Fruit fly (Drosophila melanogaster) whole organism, embryonic: ENCODE data around the gene CG1233.

Experiments
- Adf1 ChIP-seq: fragments of 200-800 bp; sonication (Bioruptor generic); IDR thresholded peaks from 2 replicates; pipeline ENCODE4 v1.3.6; 2022; ENCODE audit warnings: missing biosample characterization, missing genetic modification characterization
- CG12769 ChIP-seq: fragments of 200-800 bp; sonication (Bioruptor generic); optimal IDR thresholded peaks from 2 replicates; lab custom pipeline; 2019; ENCODE audit warnings: missing biosample characterization, mild to moderate bottlenecking, missing genetic modification characterization, moderate library complexity
- CG13424 ChIP-seq: fragments of 200-800 bp; sonication (Bioruptor generic); optimal IDR thresholded peaks from 2 replicates; lab custom pipeline; 2019; ENCODE audit warnings: missing biosample characterization, mild to moderate bottlenecking, missing genetic modification characterization, moderate library complexity
- CG13775 ChIP-seq: fragments of 200-800 bp; sonication (Bioruptor generic); optimal IDR thresholded peaks from 3 replicates; lab custom pipeline; 2017; ENCODE audit warnings: missing biosample characterization, mild to moderate bottlenecking, missing genetic modification characterization
- CG14050 ChIP-seq: fragments of 200-800 bp; sonication (Bioruptor generic); IDR thresholded peaks from 3 replicates; pipeline ENCODE4 v1.3.6; 2022; ENCODE audit warnings: missing biosample characterization, missing genetic modification characterization
- CG16815 ChIP-seq: fragments of 200-800 bp; sonication (Bioruptor generic); optimal IDR thresholded peaks from 3 replicates; lab custom pipeline; 2017; ENCODE audit warnings: missing biosample characterization, mild to moderate bottlenecking, missing genetic modification characterization
- CG3163 ChIP-seq: fragments of 200-800 bp; sonication (Bioruptor generic); optimal IDR thresholded peaks from 3 replicates; lab custom pipeline; 2016; ENCODE audit warnings: missing biosample characterization, missing genetic modification characterization
- CG43689 ChIP-seq: fragments of 200-800 bp; sonication (Bioruptor generic); IDR thresholded peaks from 2 replicates; pipeline ENCODE4 v1.3.6; 2022; ENCODE audit warnings: missing biosample characterization, missing genetic modification characterization
- CG4424 ChIP-seq: fragments of 200-800 bp; sonication (Bioruptor generic); optimal IDR thresholded peaks from 3 replicates; lab custom pipeline; 2016; ENCODE audit warnings: missing biosample characterization, missing genetic modification characterization
- CG5180 ChIP-seq: fragments of 200-800 bp; sonication (Bioruptor generic); optimal IDR thresholded peaks from 3 replicates; lab custom pipeline; 2017; ENCODE audit warnings: missing biosample characterization, missing genetic modification characterization, mild to moderate bottlenecking, moderate library complexity, missing genetic modification reagents
- CG7357 ChIP-seq: fragments of 200-800 bp; sonication (Bioruptor generic); IDR thresholded peaks from 3 replicates; pipeline ENCODE4 v1.3.6; 2022; ENCODE audit warnings: missing biosample characterization, missing genetic modification characterization
- CG7745 ChIP-seq: fragments of 200-800 bp; sonication (Bioruptor generic); optimal IDR thresholded peaks from 2 replicates; lab custom pipeline; 2018; ENCODE audit warnings: missing biosample characterization, mild to moderate bottlenecking, missing genetic modification characterization, moderate library complexity
- CG7839 ChIP-seq: fragments of 200-800 bp; sonication (Bioruptor generic); optimal IDR thresholded peaks from 3 replicates; lab custom pipeline; 2018; ENCODE audit warnings: missing biosample characterization, mild to moderate bottlenecking, missing genetic modification characterization, moderate library complexity
- CG7963 ChIP-seq: fragments of 200-800 bp; sonication (Bioruptor generic); IDR thresholded peaks from 3 replicates; pipeline ENCODE4 v1.3.6; 2022; ENCODE audit warnings: missing biosample characterization, missing genetic modification characterization; ENCODE audit not compliant: partially characterized antibody
- CkIIα-i1 ChIP-seq: fragments of 200-800 bp; sonication (Bioruptor generic); IDR thresholded peaks from 2 replicates; pipeline ENCODE4 v1.3.6; 2022; ENCODE audit warnings: missing biosample characterization, missing genetic modification characterization
- D19A ChIP-seq: fragments of 200-800 bp; optimal IDR thresholded peaks from 3 replicates; lab custom pipeline; 2019; ENCODE audit warnings: missing biosample characterization, mild to moderate bottlenecking, missing genetic modification characterization, moderate library complexity
- Gsc ChIP-seq: fragments of 200-800 bp; sonication (Bioruptor generic); IDR thresholded peaks from 2 replicates; pipeline ENCODE4 v1.3.6; 2022; ENCODE audit warnings: missing biosample characterization, missing genetic modification characterization
- HLHmδ ChIP-seq: fragments of 200-800 bp; sonication (Bioruptor generic); optimal IDR thresholded peaks from 2 replicates; lab custom pipeline; 2018; ENCODE audit warnings: missing biosample characterization, mild to moderate bottlenecking, missing genetic modification characterization, moderate library complexity
- MTF-1 ChIP-seq: fragments of 200-800 bp; sonication (Bioruptor generic); optimal IDR thresholded peaks from 2 replicates; lab custom pipeline; 2018; ENCODE audit warnings: missing biosample characterization, mild to moderate bottlenecking, missing genetic modification characterization, borderline replicate concordance
- Myb ChIP-seq: fragments of 200-800 bp; sonication (Bioruptor generic); optimal IDR thresholded peaks from 2 replicates; lab custom pipeline; 2016; ENCODE audit warnings: missing biosample characterization, missing genetic modification characterization
- Nf-YB ChIP-seq: fragments of 200-800 bp; sonication (Bioruptor generic); optimal IDR thresholded peaks from 3 replicates; lab custom pipeline; 2019; ENCODE audit warnings: missing biosample characterization, mild to moderate bottlenecking, missing genetic modification characterization, moderate library complexity
- Sry-β ChIP-seq: fragments of 200-800 bp; sonication (Bioruptor generic); optimal IDR thresholded peaks from 2 replicates; lab custom pipeline; 2018; ENCODE audit warnings: missing biosample characterization, mild to moderate bottlenecking, missing genetic modification characterization, moderate library complexity
- Trl ChIP-seq, 3 experiments: fragments of >200 bp in 2 of 3; fragments of 200-800 bp in 1 of 3; sonication (Bioruptor generic) in 1 of 3; optimal IDR thresholded peaks; 2 replicates in 1 of 3; 3 replicates in 2 of 3; lab custom pipeline; 2016 to 2017; ENCODE audit warnings: missing biosample characterization in 1 of 3, missing genetic modification characterization in 1 of 3
- ara ChIP-seq: fragments of 200-800 bp; sonication (Bioruptor generic); IDR thresholded peaks from 2 replicates; pipeline ENCODE4 v1.3.6; 2022; ENCODE audit warnings: missing biosample characterization, missing genetic modification characterization
- ase ChIP-seq: fragments of 200-800 bp; sonication (Bioruptor generic); IDR thresholded peaks from 3 replicates; pipeline ENCODE4 v1.3.6; 2022; ENCODE audit warnings: missing biosample characterization, missing genetic modification characterization
- ato ChIP-seq: fragments of 200-800 bp; sonication (Bioruptor generic); IDR thresholded peaks from 2 replicates; pipeline ENCODE4 v1.3.6; 2022; ENCODE audit warnings: missing biosample characterization, missing genetic modification characterization; ENCODE audit not compliant: partially characterized antibody
- bbx ChIP-seq: fragments of 200-800 bp; sonication (Bioruptor generic); IDR thresholded peaks from 2 replicates; pipeline ENCODE4 v1.3.6; 2022; ENCODE audit warnings: missing biosample characterization, missing genetic modification characterization; ENCODE audit not compliant: partially characterized antibody
- cg ChIP-seq: fragments of 200-800 bp; sonication (Bioruptor generic); optimal IDR thresholded peaks from 3 replicates; lab custom pipeline; 2019; ENCODE audit warnings: missing biosample characterization, mild to moderate bottlenecking, missing genetic modification characterization, moderate library complexity
- crp ChIP-seq, 2 experiments: fragments of 200-800 bp; sonication (Bioruptor generic); optimal IDR thresholded peaks; 2 replicates in 1 of 2; 3 replicates in 1 of 2; lab custom pipeline; 2017; ENCODE audit warnings: missing biosample characterization in 2 of 2, missing genetic modification characterization in 2 of 2, mild to moderate bottlenecking in 1 of 2, moderate library complexity in 1 of 2
- dm ChIP-seq: fragments of 200-800 bp; sonication (Bioruptor generic); optimal IDR thresholded peaks from 3 replicates; lab custom pipeline; 2016; ENCODE audit warnings: missing biosample characterization, missing genetic modification characterization
- ems ChIP-seq: fragments of 200-800 bp; sonication (Bioruptor generic); optimal IDR thresholded peaks from 3 replicates; lab custom pipeline; 2016; ENCODE audit warnings: missing biosample characterization, missing genetic modification characterization
- gem ChIP-seq: fragments of 200-800 bp; sonication (Bioruptor generic); optimal IDR thresholded peaks from 2 replicates; lab custom pipeline; 2019; ENCODE audit warnings: missing biosample characterization, mild to moderate bottlenecking, missing genetic modification characterization, moderate library complexity
- grau ChIP-seq: fragments of 200-800 bp; optimal IDR thresholded peaks from 3 replicates; lab custom pipeline; 2019; ENCODE audit warnings: missing biosample characterization, mild to moderate bottlenecking, missing genetic modification characterization, moderate library complexity
- knrl ChIP-seq: fragments of 200-800 bp; sonication (Bioruptor generic); IDR thresholded peaks from 3 replicates; pipeline ENCODE4 v1.3.6; 2022; ENCODE audit warnings: missing biosample characterization, missing genetic modification characterization; ENCODE audit not compliant: partially characterized antibody
- lola ChIP-seq, 3 experiments: fragments of >200 bp in 2 of 3; fragments of 200-800 bp in 1 of 3; sonication (Bioruptor generic) in 1 of 3; optimal IDR thresholded peaks; 2 replicates each; lab custom pipeline; 2017 to 2019; ENCODE audit warnings: missing biosample characterization in 3 of 3, missing genetic modification characterization in 3 of 3, mild to moderate bottlenecking in 1 of 3, moderate library complexity in 1 of 3
- luna ChIP-seq: fragments of 200-800 bp; sonication (Bioruptor generic); optimal IDR thresholded peaks from 2 replicates; lab custom pipeline; 2016; ENCODE audit warnings: missing biosample characterization, missing genetic modification characterization
- mam ChIP-seq: fragments of 200-800 bp; sonication (Bioruptor generic); optimal IDR thresholded peaks from 3 replicates; lab custom pipeline; 2016; ENCODE audit warnings: missing biosample characterization, missing genetic modification characterization
- nom ChIP-seq: fragments of 200-800 bp; sonication (Bioruptor generic); optimal IDR thresholded peaks from 2 replicates; lab custom pipeline; 2017; ENCODE audit warnings: missing biosample characterization, missing genetic modification characterization, mild to moderate bottlenecking, moderate library complexity, missing genetic modification reagents
- onecut ChIP-seq: fragments of 200-800 bp; sonication (Bioruptor generic); IDR thresholded peaks from 2 replicates; pipeline ENCODE4 v1.3.6; 2022; ENCODE audit warnings: missing biosample characterization, missing genetic modification characterization
- row ChIP-seq: fragments of 200-800 bp; sonication (Bioruptor generic); IDR thresholded peaks from 3 replicates; pipeline ENCODE4 v1.3.6; 2022; ENCODE audit warnings: missing biosample characterization, missing genetic modification characterization
- scrt ChIP-seq: fragments of 200-800 bp; sonication (Bioruptor generic); optimal IDR thresholded peaks from 2 replicates; lab custom pipeline; 2018; ENCODE audit warnings: missing biosample characterization, mild to moderate bottlenecking, missing genetic modification characterization, moderate library complexity
- sima ChIP-seq: fragments of 200-800 bp; sonication (Bioruptor generic); optimal IDR thresholded peaks from 2 replicates; lab custom pipeline; 2016; ENCODE audit warnings: missing biosample characterization, missing genetic modification characterization
- sug ChIP-seq: fragments of 200-800 bp; optimal IDR thresholded peaks from 2 replicates; lab custom pipeline; 2019; ENCODE audit warnings: missing biosample characterization, mild to moderate bottlenecking, missing genetic modification characterization, moderate library complexity
- unpg ChIP-seq: fragments of 200-800 bp; sonication (Bioruptor generic); optimal IDR thresholded peaks from 3 replicates; lab custom pipeline; 2018; ENCODE audit warnings: missing biosample characterization, mild to moderate bottlenecking, missing genetic modification characterization, moderate library complexity
- zf30C ChIP-seq: fragments of 200-800 bp; sonication (Bioruptor generic); optimal IDR thresholded peaks from 3 replicates; lab custom pipeline; 2018; ENCODE audit warnings: missing biosample characterization, mild to moderate bottlenecking, missing genetic modification characterization

The CG1233 gene

DNA sequence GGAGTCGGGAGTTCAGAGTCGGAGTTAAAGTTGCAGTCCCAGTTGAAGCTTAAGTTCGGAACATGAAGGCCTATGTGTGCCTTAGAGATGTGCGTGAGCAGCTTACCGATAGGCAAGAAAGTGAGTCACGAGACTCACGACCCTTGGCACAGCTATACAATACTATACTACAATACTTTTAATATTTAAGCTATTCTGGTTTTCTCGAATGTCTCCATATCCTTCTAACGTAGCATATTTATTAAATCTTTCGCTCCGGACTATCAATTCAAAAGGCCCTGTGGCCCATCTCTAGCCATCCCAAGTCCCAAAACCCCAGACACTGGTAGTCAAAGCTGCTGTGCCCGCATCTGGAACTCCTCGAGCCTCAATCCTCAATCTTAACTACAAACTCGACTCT is 28.9 kb downstream of the CG1233 start (continued):
- TF ChIP-seq crp (GFP tag; optimal IDR thresholded peaks at IDR 0.05; lab: Kevin White, UChicago) (no peak), CG7839 (tag; lab: Kevin White, UChicago) (no peak), onecut (no peak), CG7745 (tag; lab: Kevin White, UChicago) (no peak), CG14050 (no peak), ato (GFP tag; lab: Robert Waterston, UW) (no peak), HLHmδ (GFP tag; lab: Kevin White, UChicago) (no peak), knrl (GFP tag; lab: Robert Waterston, UW) (peak; percentile 56; the same call in 2 of the 3 replicates), grau (tag; lab: Kevin White, UChicago) (no peak), CG13775 (GFP tag; lab: Kevin White, UChicago) (no peak), ems (GFP tag; lab: Kevin White, UChicago) (no peak), gem (tag; lab: Kevin White, UChicago) (no peak), Myb (GFP tag; lab: Kevin White, UChicago) (no peak), CG13424 (tag; lab: Kevin White, UChicago) (no peak), Sry-β (GFP tag; lab: Kevin White, UChicago) (no peak), ara (peak; percentile 56), CG16815 (GFP tag; lab: Kevin White, UChicago) (no peak), CG4424 (GFP tag; lab: Kevin White, UChicago) (no peak), unpg (GFP tag; lab: Kevin White, UChicago) (no peak), CG7963 (GFP tag; lab: Robert Waterston, UW) (0 out of 3 replicates have a peak, but pooled peaks have one; percentile 7), MTF-1 (no peak), D19A (tag; lab: Kevin White, UChicago) (no peak), Gsc (GFP tag; lab: Robert Waterston, UW) (no peak), CG12769 (tag; lab: Kevin White, UChicago) (no peak), CG3163 (no peak), row (GFP tag; lab: Robert Waterston, UW) (peak; percentile 37; the same call in 2 of the 3 replicates), sima (GFP tag; lab: Kevin White, UChicago) (no peak), Adf1 (GFP tag; lab: Robert Waterston, UW) (no peak), CG7357 (GFP tag; lab: Robert Waterston, UW) (no peak), scrt (GFP tag; lab: Kevin White, UChicago) (no peak), luna (GFP tag; lab: Kevin White, UChicago) (no peak)
- TF ChIP-seq, all 482 proteins: peak for 48

DNA sequence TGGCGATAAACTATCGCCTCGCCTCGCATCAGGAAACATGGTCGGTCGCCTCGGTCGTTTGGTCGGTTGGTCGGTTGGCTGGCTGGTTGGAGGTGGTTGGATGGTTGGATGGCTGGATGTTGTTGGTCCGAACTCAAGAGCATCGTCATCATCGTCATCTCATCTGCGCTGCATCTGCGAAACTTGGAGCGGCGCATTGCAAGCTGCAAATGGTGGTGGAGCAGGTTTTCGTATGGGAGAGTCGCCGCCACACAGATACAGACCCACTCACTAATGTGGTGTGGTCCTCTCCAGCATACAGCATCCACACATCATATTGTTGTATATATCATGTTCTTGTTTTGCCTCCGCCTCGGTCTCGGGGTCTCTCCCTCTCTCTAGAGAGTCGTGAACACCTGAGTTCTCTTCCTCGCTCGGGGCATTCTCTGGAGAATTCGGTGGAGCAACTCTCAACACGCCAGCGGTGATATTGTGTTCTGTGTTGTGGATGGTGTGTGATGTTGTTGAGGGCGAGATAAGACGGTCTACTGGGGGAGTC is 31.4 kb downstream of the CG1233 start, which contains the start of gene trh:
TSS of gene trh (minus strand) at position 12 of the 538 bp plus-strand sequence.
- peak; percentile 63 for TF ChIP-seq nom (GFP tag; lab: Kevin White, UChicago)
- TF ChIP-seq dm (GFP tag; lab: Kevin White, UChicago) = no peak
- TF ChIP-seq ase (GFP tag; lab: Robert Waterston, UW) = no peak
- TF ChIP-seq HLHmδ (GFP tag; lab: Kevin White, UChicago) = no peak
- TF ChIP-seq knrl (GFP tag; lab: Robert Waterston, UW) = 0 out of 3 replicates have a peak, but pooled peaks have one; percentile 5
- TF ChIP-seq mam = no peak
- peak in 1 of 2 experiments; percentile 64 for TF ChIP-seq Trl (optimal IDR thresholded peaks at IDR 0.05; lab: Kevin White, UChicago)
- TF ChIP-seq Trl (GFP tag; optimal IDR thresholded peaks at IDR 0.05; lab: Kevin White, UChicago) = no peak
- TF ChIP-seq CG12769 (tag; lab: Kevin White, UChicago) = no peak
- TF ChIP-seq zf30C = no peak
- no peak for TF ChIP-seq sug (tag; lab: Kevin White, UChicago)
- TF ChIP-seq CG43689 (GFP tag; lab: Robert Waterston, UW) = no peak
- TF ChIP-seq lola (GFP tag; optimal IDR thresholded peaks at IDR 0.05; lab: Kevin White, UChicago) = no peak
- no peak for TF ChIP-seq CkIIα-i1
- peak; percentile 79 for TF ChIP-seq CG5180 (GFP tag; lab: Kevin White, UChicago)
- peak; percentile 42 for TF ChIP-seq cg (GFP tag; lab: Kevin White, UChicago)
- TF ChIP-seq Nf-YB = peak; percentile 22
- TF ChIP-seq ara = no peak
- TF ChIP-seq bbx (GFP tag; lab: Robert Waterston, UW) = no peak
